Worm (Caenorhabditis elegans) whole organism, young adult: ENCODE measurements around the gene elpc-4.
A peak's percentile ranks its signal among the peaks of the same experiment; 100 is the strongest.

Experiments used
- B0019.2 ChIP-seq: fragments of 200-800 bp; sonication (Bioruptor generic); conservative IDR thresholded peaks from 2 replicates; pipeline ENCODE4 v1.3.6; 2022; ENCODE audit warnings: missing genetic modification reagents, missing genetic modification characterization, missing compliant biosample characterization
- B0261.1 ChIP-seq: sonication (generic microtip); optimal IDR thresholded peaks from 2 replicates; lab custom pipeline; 2016; ENCODE audit warnings: mild to moderate bottlenecking, missing genetic modification characterization, moderate library complexity, missing compliant biosample characterization
- B0336.3 ChIP-seq: fragments of 200-800 bp; sonication (Bioruptor generic); IDR thresholded peaks from 2 replicates; pipeline ENCODE4 v1.3.6; 2022; ENCODE audit warnings: missing genetic modification characterization, missing compliant biosample characterization
- F22D6.2 ChIP-seq: sonication (generic microtip); optimal IDR thresholded peaks from 2 replicates; lab custom pipeline; 2016; ENCODE audit warnings: mild to moderate bottlenecking, missing genetic modification characterization, missing compliant biosample characterization
- F37B4.10 ChIP-seq: fragments of 200-800 bp; sonication (Bioruptor generic); IDR thresholded peaks from 2 replicates; pipeline ENCODE4 v1.3.6; 2022; ENCODE audit warnings: missing genetic modification characterization, missing compliant biosample characterization
- F39B2.1 ChIP-seq: fragments of 200-800 bp; sonication (Bioruptor generic); IDR thresholded peaks from 2 replicates; pipeline ENCODE4 v1.3.6; 2022; ENCODE audit warnings: missing genetic modification reagents, missing genetic modification characterization, missing compliant biosample characterization
- F49E8.2 ChIP-seq: sonication (generic microtip); optimal IDR thresholded peaks from 3 replicates; lab custom pipeline; 2017; ENCODE audit warnings: missing genetic modification characterization, mild to moderate bottlenecking, missing compliant biosample characterization, antibody characterized with exemption, moderate library complexity; ENCODE audit not compliant: insufficient read depth
- F52B5.7 ChIP-seq: sonication (generic microtip); optimal IDR thresholded peaks from 2 replicates; lab custom pipeline; 2016; ENCODE audit warnings: mild to moderate bottlenecking, missing genetic modification characterization, missing compliant biosample characterization
- F57A8.1 ChIP-seq: fragments of 200-800 bp; sonication (Bioruptor generic); optimal IDR thresholded peaks from 2 replicates; lab custom pipeline; 2018; ENCODE audit warnings: mild to moderate bottlenecking, missing genetic modification characterization, moderate library complexity, missing compliant biosample characterization
- K12H6.12 ChIP-seq: fragments of 200-800 bp; sonication (Bioruptor generic); optimal IDR thresholded peaks from 2 replicates; lab custom pipeline; 2018; ENCODE audit warnings: mild to moderate bottlenecking, missing genetic modification characterization, missing compliant biosample characterization
- Y67H2A.10 ChIP-seq: fragments of 200-800 bp; sonication (Bioruptor generic); conservative IDR thresholded peaks from 2 replicates; pipeline ENCODE4 v1.3.6; 2022; ENCODE audit warnings: missing genetic modification reagents, missing genetic modification characterization, missing compliant biosample characterization
- akir-1 ChIP-seq: fragments of 200-800 bp; sonication (Bioruptor generic); optimal IDR thresholded peaks from 2 replicates; lab custom pipeline; 2018; ENCODE audit warnings: mild to moderate bottlenecking, missing genetic modification characterization, moderate library complexity, missing compliant biosample characterization
- atf-7 ChIP-seq: sonication (generic microtip); optimal IDR thresholded peaks from 2 replicates; lab custom pipeline; 2017; ENCODE audit warnings: mild to moderate bottlenecking, missing genetic modification characterization, missing compliant biosample characterization
- die-1 ChIP-seq: sonication (generic microtip); optimal IDR thresholded peaks from 2 replicates; lab custom pipeline; 2016; ENCODE audit warnings: missing genotype, mild to moderate bottlenecking, missing genetic modification characterization, missing compliant biosample characterization
- efl-1 ChIP-seq: fragments of 150-350 bp; optimal IDR thresholded peaks from 2 replicates; lab custom pipeline; 2014; ENCODE audit warnings: missing biosample characterization, missing genetic modification reagents, missing genetic modification characterization
- egl-44 ChIP-seq: fragments of 200-800 bp; sonication (Bioruptor generic); IDR thresholded peaks from 2 replicates; pipeline ENCODE4 v1.3.6; 2022; ENCODE audit warnings: missing genetic modification reagents, missing genetic modification characterization, missing compliant biosample characterization
- ekl-4 ChIP-seq: fragments of 200-800 bp; sonication (Bioruptor generic); IDR thresholded peaks from 2 replicates; pipeline ENCODE4 v1.3.6; 2022; ENCODE audit warnings: missing genetic modification reagents, missing genetic modification characterization, missing compliant biosample characterization
- gei-17 ChIP-seq: fragments of 200-800 bp; sonication (Bioruptor generic); optimal IDR thresholded peaks from 2 replicates; lab custom pipeline; 2018; ENCODE audit warnings: mild to moderate bottlenecking, missing genetic modification characterization, missing compliant biosample characterization
- him-1 ChIP-seq: sonication (generic microtip); optimal IDR thresholded peaks from 2 replicates; lab custom pipeline; 2016; ENCODE audit warnings: missing genotype, missing genetic modification reagents, missing genetic modification characterization, missing compliant biosample characterization
- lag-1 ChIP-seq: fragments of 200-800 bp; sonication (Bioruptor generic); IDR thresholded peaks from 2 replicates; pipeline ENCODE4 v1.3.6; 2022; ENCODE audit warnings: missing genetic modification reagents, missing genetic modification characterization, missing compliant biosample characterization
- let-607 ChIP-seq, 2 experiments: fragments of 200-800 bp in 1 of 2; sonication (Bioruptor generic) in 1 of 2; sonication (generic microtip) in 1 of 2; optimal IDR thresholded peaks; 2 replicates each; lab custom pipeline; 2016 to 2018; ENCODE audit warnings: mild to moderate bottlenecking in 2 of 2, missing compliant biosample characterization in 2 of 2, missing genetic modification characterization in 2 of 2, moderate library complexity in 2 of 2, missing genotype in 1 of 2
- lin-40 ChIP-seq: sonication (generic microtip); optimal IDR thresholded peaks from 2 replicates; lab custom pipeline; 2016; ENCODE audit warnings: missing genetic modification characterization, mild to moderate bottlenecking, missing compliant biosample characterization, missing genotype, missing genetic modification reagents
- lsl-1 ChIP-seq: fragments of 200-800 bp; sonication (Bioruptor generic); optimal IDR thresholded peaks from 2 replicates; lab custom pipeline; 2018; ENCODE audit warnings: mild to moderate bottlenecking, missing genetic modification characterization, moderate library complexity, missing compliant biosample characterization
- lsy-27 ChIP-seq: sonication (generic microtip); optimal IDR thresholded peaks from 2 replicates; lab custom pipeline; 2017; ENCODE audit warnings: missing genetic modification characterization, mild to moderate bottlenecking, missing compliant biosample characterization, antibody characterized with exemption, missing genotype, borderline replicate concordance; ENCODE audit not compliant: insufficient read depth
- madf-8 ChIP-seq: fragments of 200-800 bp; sonication (Bioruptor generic); conservative IDR thresholded peaks from 2 replicates; pipeline ENCODE4 v1.3.6; 2022; ENCODE audit warnings: missing genetic modification reagents, missing genetic modification characterization, missing compliant biosample characterization
- mcd-1 ChIP-seq: fragments of 200-800 bp; sonication (Bioruptor generic); IDR thresholded peaks from 2 replicates; pipeline ENCODE4 v1.3.6; 2022; ENCODE audit warnings: missing genetic modification reagents, missing genetic modification characterization, missing compliant biosample characterization
- mel-28 ChIP-seq: sonication (generic microtip); optimal IDR thresholded peaks from 2 replicates; lab custom pipeline; 2016; ENCODE audit warnings: borderline replicate concordance, mild to moderate bottlenecking, missing genetic modification characterization, missing compliant biosample characterization
- mxl-1 ChIP-seq: sonication (generic microtip); optimal IDR thresholded peaks from 2 replicates; lab custom pipeline; 2016; ENCODE audit warnings: missing genetic modification characterization, missing compliant biosample characterization
- nfya-1 ChIP-seq: sonication (generic microtip); optimal IDR thresholded peaks from 2 replicates; lab custom pipeline; 2017; ENCODE audit warnings: antibody characterized with exemption, missing compliant biosample characterization, missing genetic modification characterization, borderline replicate concordance; ENCODE audit not compliant: insufficient read depth
- nfyb-1 ChIP-seq: fragments of 200-800 bp; sonication (Bioruptor generic); IDR thresholded peaks from 2 replicates; pipeline ENCODE4 v1.3.6; 2022; ENCODE audit warnings: missing genetic modification reagents, missing genetic modification characterization, missing compliant biosample characterization
- nhr-120 ChIP-seq: fragments of 200-800 bp; sonication (Bioruptor generic); IDR thresholded peaks from 2 replicates; pipeline ENCODE4 v1.3.6; 2022; ENCODE audit warnings: missing genetic modification characterization, missing compliant biosample characterization
- nhr-27 ChIP-seq: fragments of 200-800 bp; sonication (Bioruptor generic); optimal IDR thresholded peaks from 2 replicates; lab custom pipeline; 2018; ENCODE audit warnings: mild to moderate bottlenecking, missing genetic modification characterization, moderate library complexity, missing compliant biosample characterization
- nhr-80 ChIP-seq: sonication (generic microtip); optimal IDR thresholded peaks from 2 replicates; lab custom pipeline; 2016; ENCODE audit warnings: missing genetic modification characterization, missing compliant biosample characterization
- nhr-90 ChIP-seq: sonication (generic microtip); optimal IDR thresholded peaks from 2 replicates; lab custom pipeline; 2016; ENCODE audit warnings: missing genotype, mild to moderate bottlenecking, missing genetic modification characterization, missing compliant biosample characterization
- rcor-1 ChIP-seq: fragments of 200-800 bp; sonication (Bioruptor generic); IDR thresholded peaks from 2 replicates; pipeline ENCODE4 v1.3.6; 2022; ENCODE audit warnings: missing genetic modification reagents, missing genetic modification characterization, missing compliant biosample characterization
- rec-8 ChIP-seq, 2 experiments: sonication (generic microtip); optimal IDR thresholded peaks; 2 replicates each; lab custom pipeline; 2016; ENCODE audit warnings: mild to moderate bottlenecking in 2 of 2, missing genetic modification characterization in 2 of 2, missing genetic modification reagents in 2 of 2, missing genotype in 2 of 2, missing biosample characterization in 1 of 2, missing compliant biosample characterization in 1 of 2, moderate library complexity in 1 of 2
- snpc-1.3 ChIP-seq: sonication (generic microtip); optimal IDR thresholded peaks from 2 replicates; lab custom pipeline; 2017; ENCODE audit warnings: missing genetic modification characterization, mild to moderate bottlenecking, missing compliant biosample characterization, antibody characterized with exemption, moderate library complexity, missing genotype, missing genetic modification reagents; ENCODE audit not compliant: insufficient read depth
- somi-1 ChIP-seq: fragments of 200-800 bp; sonication (Bioruptor generic); optimal IDR thresholded peaks from 2 replicates; lab custom pipeline; 2018; ENCODE audit warnings: mild to moderate bottlenecking, missing genetic modification characterization, missing compliant biosample characterization
- tbp1 ChIP-seq: fragments of 200-800 bp; sonication (Bioruptor generic); optimal IDR thresholded peaks from 2 replicates; lab custom pipeline; 2018; ENCODE audit warnings: mild to moderate bottlenecking, missing genetic modification characterization, missing compliant biosample characterization
- unc-130 ChIP-seq: sonication (generic microtip); optimal IDR thresholded peaks from 2 replicates; lab custom pipeline; 2016; ENCODE audit warnings: missing genetic modification reagents, missing genetic modification characterization, missing compliant biosample characterization
- unc-62 ChIP-seq: fragments of 150-350 bp; optimal IDR thresholded peaks from 2 replicates; lab custom pipeline; 2014; ENCODE audit warnings: missing biosample characterization, missing genetic modification reagents, missing genetic modification characterization
- ztf-18 ChIP-seq: sonication (generic microtip); optimal IDR thresholded peaks from 2 replicates; lab custom pipeline; 2016; ENCODE audit warnings: missing genotype, mild to moderate bottlenecking, missing genetic modification characterization, missing compliant biosample characterization
- ztf-6 ChIP-seq: fragments of 200-800 bp; sonication (Bioruptor generic); IDR thresholded peaks from 2 replicates; pipeline ENCODE4 v1.3.6; 2022; ENCODE audit warnings: missing genetic modification reagents, missing genetic modification characterization, missing compliant biosample characterization

The elpc-4 gene

DNA sequence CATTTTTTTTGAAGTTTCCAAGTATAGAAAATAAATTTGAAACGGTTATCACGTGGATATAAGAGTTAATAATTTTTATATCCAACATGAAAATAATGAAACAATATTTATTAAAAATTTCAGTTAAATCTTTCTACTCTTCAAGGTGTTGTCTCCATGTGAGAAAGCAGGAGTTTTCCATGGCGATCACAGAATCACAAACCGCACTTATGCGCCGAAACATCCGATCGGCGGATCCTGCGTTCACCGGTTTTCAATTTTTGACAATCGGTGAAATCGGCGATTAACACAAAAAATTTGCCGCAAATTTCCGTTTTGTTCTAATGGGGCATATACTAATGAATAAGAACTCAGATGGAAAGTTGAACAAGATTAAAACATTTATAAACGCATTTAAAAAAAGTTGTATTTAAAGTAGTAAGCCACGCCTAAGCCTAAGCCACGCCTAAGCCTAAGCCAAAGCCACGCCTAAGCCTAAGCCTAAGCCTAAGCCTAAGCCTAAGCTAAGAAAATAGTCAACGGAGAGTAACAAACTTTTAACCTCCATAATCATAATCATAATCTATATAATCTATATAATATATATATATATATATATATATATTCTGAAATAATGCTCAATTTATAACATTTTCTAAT, 5.4 kb downstream of the elpc-4 start, which contains the start of gene C26B2.2:
C26B2.2 (minus strand) TSS at position 88 of the 639 bp plus-strand sequence.
- TF ChIP-seq nhr-80, result no peak
- no peak for TF ChIP-seq lsl-1 (GFP tag; lab: Kevin White, UChicago)
- TF ChIP-seq mel-28 (tag; lab: Kevin White, UChicago), result no peak
- no peak for TF ChIP-seq snpc-1.3
- TF ChIP-seq nhr-120 (GFP tag; lab: Robert Waterston, UW), result no peak
- TF ChIP-seq F22D6.2 (tag; lab: Kevin White, UChicago), result no peak
- no peak for TF ChIP-seq nhr-27 (tag; lab: Kevin White, UChicago)
- no peak for TF ChIP-seq unc-130 (GFP tag; lab: Kevin White, UChicago)
- TF ChIP-seq die-1 (tag; lab: Kevin White, UChicago), result no peak

- no peak for TF ChIP-seq egl-44 (GFP tag; lab: Robert Waterston, UW)
- peak; percentile 48 for TF ChIP-seq nhr-80
Measured at ce11 chrIV:8023861-8024260, 7.1 kb downstream of the elpc-4 start.

DNA sequence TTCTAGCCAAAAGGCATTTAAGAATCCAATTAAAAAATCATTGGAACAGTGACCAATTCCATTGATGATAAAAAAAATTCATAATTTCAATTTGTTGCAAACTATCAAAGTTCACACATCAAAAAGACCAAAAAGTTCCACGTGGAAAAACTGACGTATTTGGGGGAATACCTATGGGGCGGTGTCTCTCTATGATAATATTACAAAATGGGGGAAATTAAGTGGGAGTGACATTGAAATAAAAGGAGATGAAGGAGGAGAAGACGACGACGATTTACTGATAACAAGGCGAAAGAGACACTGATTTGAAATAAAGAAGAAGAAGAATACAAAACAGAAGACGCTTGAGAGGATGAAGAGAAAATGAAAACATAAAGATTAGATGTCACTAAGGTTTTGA, 9.6 kb downstream of the elpc-4 start:
- TF ChIP-seq F49E8.2 (tag; lab: Kevin White, UChicago), result no peak
- no peak for TF ChIP-seq F39B2.1 (GFP tag; lab: Robert Waterston, UW)
- TF ChIP-seq mxl-1 (tag; lab: Kevin White, UChicago), result no peak
- TF ChIP-seq B0336.3, result no peak
- no peak for TF ChIP-seq Y67H2A.10 (GFP tag; lab: Robert Waterston, UW)
- peak; percentile 80 for TF ChIP-seq nhr-80
- TF ChIP-seq mcd-1 (GFP tag; lab: Robert Waterston, UW), result no peak
- TF ChIP-seq rec-8 (tag; optimal IDR thresholded peaks at IDR 0.05; lab: Kevin White, UChicago), result no peak
- no peak for TF ChIP-seq efl-1 (GFP tag; lab: Kevin White, UChicago)
- TF ChIP-seq F37B4.10 (GFP tag; lab: Robert Waterston, UW), result no peak
- no peak for TF ChIP-seq nfya-1 (tag; lab: Kevin White, UChicago)
- TF ChIP-seq atf-7 (tag; lab: Kevin White, UChicago), result peak; percentile 21
- TF ChIP-seq nhr-90, result no peak
- TF ChIP-seq tbp1, result no peak
- TF ChIP-seq K12H6.12 (tag; lab: Kevin White, UChicago), result no peak
- TF ChIP-seq madf-8, result no peak
- no peak for TF ChIP-seq B0019.2 (GFP tag; lab: Robert Waterston, UW)
- no peak for TF ChIP-seq lsy-27
- no peak for TF ChIP-seq F57A8.1 (GFP tag; lab: Kevin White, UChicago)
- no peak for TF ChIP-seq rcor-1
- TF ChIP-seq unc-130 (GFP tag; lab: Kevin White, UChicago), result no peak
- TF ChIP-seq him-1 (tag; lab: Kevin White, UChicago), result no peak
- no peak for TF ChIP-seq unc-62 (GFP tag; lab: Kevin White, UChicago)
- TF ChIP-seq ztf-6 (GFP tag; lab: Robert Waterston, UW), result no peak
- no peak for TF ChIP-seq F52B5.7 (tag; lab: Kevin White, UChicago)
- TF ChIP-seq let-607 (tag; optimal IDR thresholded peaks at IDR 0.05; lab: Kevin White, UChicago), result peak; percentile 63 to 89
- no peak for TF ChIP-seq lag-1 (GFP tag; lab: Robert Waterston, UW)
- TF ChIP-seq akir-1, result no peak
- TF ChIP-seq ekl-4 (GFP tag; lab: Robert Waterston, UW), result no peak
- peak; percentile 17 for TF ChIP-seq lin-40
- TF ChIP-seq ztf-18, result no peak
- no peak for TF ChIP-seq somi-1 (GFP tag; lab: Kevin White, UChicago)
- TF ChIP-seq B0261.1 (tag; lab: Kevin White, UChicago), result no peak
- TF ChIP-seq gei-17, result no peak
- no peak for TF ChIP-seq nfyb-1 (GFP tag; lab: Robert Waterston, UW)
